Fruit fly (Drosophila melanogaster): ENCODE measurements around the gene Naa40.
A peak's percentile ranks its signal among the peaks of the same experiment; 100 is the strongest.

Naa40 gene

DNA sequence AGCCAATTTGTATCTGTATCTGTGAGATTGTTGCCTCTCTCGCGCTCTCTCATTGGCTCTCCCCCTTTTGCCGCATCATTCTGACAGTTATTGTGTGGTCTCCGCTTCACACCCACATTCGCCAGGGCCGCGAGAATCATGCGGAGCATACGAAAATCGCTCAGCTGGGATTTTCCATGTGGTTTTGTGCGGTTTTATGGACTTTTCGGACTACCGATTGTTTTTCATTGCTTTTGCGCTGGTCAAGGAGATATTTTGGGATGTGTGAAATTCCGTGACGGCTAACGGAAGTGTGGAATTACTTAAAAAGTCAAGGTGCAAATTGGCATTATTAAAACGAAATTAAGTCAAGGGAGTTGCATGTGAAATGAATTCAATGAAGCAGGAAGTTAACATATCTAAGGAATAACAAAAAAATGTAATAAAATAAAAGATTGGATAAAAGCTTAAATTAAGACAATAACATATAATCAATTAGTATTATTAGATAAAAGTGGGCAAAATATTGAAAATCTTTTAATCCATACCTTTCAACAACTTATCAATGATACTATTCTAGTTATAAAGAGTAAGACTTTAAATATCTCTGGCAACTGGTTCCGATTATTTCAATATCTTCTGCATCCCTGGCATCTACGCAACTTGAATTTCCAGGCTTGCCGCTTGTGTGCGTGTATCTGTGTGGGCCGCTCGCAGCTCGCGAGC is 47.5 kb upstream of the Naa40 start (continued):
- TF ChIP-seq CG8290 (GFP tag; optimal IDR thresholded peaks at IDR 0.05) (peak; percentile 34), CG8290 (tag; optimal IDR thresholded peaks at IDR 0.05) (peak in 1 of 2 experiments; percentile 61), Chrac-16 (GFP tag; optimal IDR thresholded peaks at IDR 0.05) (peak; percentile 14), CG10565 (GFP tag; optimal IDR thresholded peaks at IDR 0.05) (no peak), al (GFP tag; IDR thresholded peaks at IDR 0.05) (0 out of 2 replicates have a peak, but pooled peaks have one; percentile 22), pzg (GFP tag; optimal IDR thresholded peaks at IDR 0.05) (peak; percentile 4), CG17359 (tag; optimal IDR thresholded peaks at IDR 0.05) (peak; percentile 8), CG15269 (tag; optimal IDR thresholded peaks at IDR 0.05) (no peak), Poxn (GFP tag; IDR thresholded peaks at IDR 0.05) (no peak), eyg (GFP tag; optimal IDR thresholded peaks at IDR 0.05) (no peak), Max (GFP tag; optimal IDR thresholded peaks at IDR 0.05) (peak; percentile 5), D19B (GFP tag; optimal IDR thresholded peaks at IDR 0.05) (peak; percentile 42), BtbVII (GFP tag; optimal IDR thresholded peaks at IDR 0.05) (no peak), CG10274 (GFP tag; optimal IDR thresholded peaks at IDR 0.05) (peak; percentile 15), CG7839 (tag; optimal IDR thresholded peaks at IDR 0.05) (peak; percentile 45), CG8765 (GFP tag; IDR thresholded peaks at IDR 0.05) (peak; percentile 48; the same call in 1 of the 2 replicates), CG9797 (GFP tag; optimal IDR thresholded peaks at IDR 0.05) (no peak), tgo (GFP tag; IDR thresholded peaks at IDR 0.05) (no peak), CG12659 (GFP tag; optimal IDR thresholded peaks at IDR 0.05) (peak; percentile 24), Myb (GFP tag; optimal IDR thresholded peaks at IDR 0.05) (no peak), CG12071 (GFP tag; optimal IDR thresholded peaks at IDR 0.05) (no peak), CG15011 (GFP tag; optimal IDR thresholded peaks at IDR 0.05) (peak; percentile 8), CG13123 (GFP tag; optimal IDR thresholded peaks at IDR 0.05) (no peak), CG3995 (GFP tag; optimal IDR thresholded peaks at IDR 0.05) (peak; percentile 2), CG4617 (GFP tag; optimal IDR thresholded peaks at IDR 0.05; ENCODE audit: borderline replicate concordance) (no peak), CG14014 (GFP tag; IDR thresholded peaks at IDR 0.05) (peak; percentile 8; the same call in 1 of the 2 replicates), NFAT (GFP tag; IDR thresholded peaks at IDR 0.05) (peak; percentile 75), YL-1 (GFP tag; optimal IDR thresholded peaks at IDR 0.05) (no peak), BEAF-32 (GFP tag; optimal IDR thresholded peaks at IDR 0.05) (peak; percentile 64), Aef1 (GFP tag; IDR thresholded peaks at IDR 0.05) (0 out of 3 replicates have a peak, but pooled peaks have one; percentile 11), CG10462 (GFP tag; optimal IDR thresholded peaks at IDR 0.05) (no peak), CG1602 (GFP tag; optimal IDR thresholded peaks at IDR 0.05) (peak; percentile 21), bbx (GFP tag; IDR thresholded peaks at IDR 0.05; ENCODE audit: partially characterized antibody) (no peak), CG17385 (GFP tag; optimal IDR thresholded peaks at IDR 0.05) (no peak), ERR (GFP tag; optimal IDR thresholded peaks at IDR 0.05) (no peak), dati (GFP tag; IDR thresholded peaks at IDR 0.05) (no peak), CG18619 (GFP tag; optimal IDR thresholded peaks at IDR 0.05) (peak; percentile 33), H2.0 (GFP tag; IDR thresholded peaks at IDR 0.05) (peak; percentile 35; the same call in 1 of the 2 replicates), grn (GFP tag; optimal IDR thresholded peaks at IDR 0.05) (no peak), Optix (GFP tag; IDR thresholded peaks at IDR 0.05) (no peak), Blimp-1 (GFP tag; optimal IDR thresholded peaks at IDR 0.05) (no peak), odd (GFP tag; optimal IDR thresholded peaks at IDR 0.05) (peak; percentile 13), CG16815 (GFP tag; optimal IDR thresholded peaks at IDR 0.05) (peak; percentile 58), mam (GFP tag; optimal IDR thresholded peaks at IDR 0.05) (peak; percentile 2), seq (GFP tag; IDR thresholded peaks at IDR 0.05) (no peak), nmo (GFP tag; optimal IDR thresholded peaks at IDR 0.05) (peak; percentile 36), Dbx (GFP tag; IDR thresholded peaks at IDR 0.05) (no peak), Mrtf (GFP tag; IDR thresholded peaks at IDR 0.05) (0 out of 3 replicates have a peak, but pooled peaks have one; percentile 39), Xbp1 (GFP tag; optimal IDR thresholded peaks at IDR 0.05) (peak; percentile 9), CG10147 (GFP tag; optimal IDR thresholded peaks at IDR 0.05) (peak; percentile 40)
